Worm (Caenorhabditis elegans) whole organism, late embryonic: Measurements from ENCODE around the gene wrt-8.

Source experiments
- ceh-31 ChIP-seq: sonication (generic microtip); optimal IDR thresholded peaks from 2 replicates; lab custom pipeline; 2016; ENCODE audit warnings: missing genetic modification characterization, missing compliant biosample characterization
- ceh-48 ChIP-seq: sonication (generic microtip); optimal IDR thresholded peaks from 2 replicates; lab custom pipeline; 2016; ENCODE audit warnings: missing genetic modification characterization, inconsistent platforms, missing compliant biosample characterization
- dmd-4 ChIP-seq: sonication (generic microtip); optimal IDR thresholded peaks from 2 replicates; lab custom pipeline; 2016; ENCODE audit warnings: borderline replicate concordance, missing genetic modification characterization, missing compliant biosample characterization
- fkh-10 ChIP-seq: fragments of 150-350 bp; optimal IDR thresholded peaks from 2 replicates; lab custom pipeline; 2014; ENCODE audit warnings: missing biosample characterization, missing genetic modification reagents, missing genetic modification characterization
- gmeb-2 ChIP-seq: sonication (generic microtip); optimal IDR thresholded peaks from 2 replicates; lab custom pipeline; 2016; ENCODE audit warnings: missing genetic modification characterization, inconsistent platforms, missing compliant biosample characterization
- nhr-11 ChIP-seq: fragments of 150-350 bp; optimal IDR thresholded peaks from 2 replicates; lab custom pipeline; 2014; ENCODE audit warnings: missing biosample characterization, missing genetic modification characterization

ce11 chrV:15313529-15313928 lies 30.9 kb downstream of the wrt-8 start:
- TF ChIP-seq ceh-48 (tag; lab: Kevin White, UChicago): no peak
- TF ChIP-seq nhr-11: no peak
- TF ChIP-seq ceh-31: no peak
- TF ChIP-seq dmd-4 (tag; lab: Kevin White, UChicago): no peak
- TF ChIP-seq gmeb-2: no peak
- no peak for TF ChIP-seq fkh-10 (GFP tag; lab: Kevin White, UChicago)
